Fruit fly (Drosophila melanogaster): ENCODE data around the gene CG10738.

CG10738 gene

dm6 chr3L:13476566-13477452 lies 26.2 kb downstream of the CG10738 start:
- TF ChIP-seq CG3919 (GFP tag; optimal IDR thresholded peaks at IDR 0.05) (peak; percentile 93), CG34406 (GFP tag; optimal IDR thresholded peaks at IDR 0.05) (peak; percentile 93), Blimp-1 (GFP tag; optimal IDR thresholded peaks at IDR 0.05) (peak; percentile 45), acj6 (GFP tag; optimal IDR thresholded peaks at IDR 0.05) (peak; percentile 95), CG11294 (GFP tag; IDR thresholded peaks at IDR 0.05) (peak; percentile 89), CG9139 (GFP tag; optimal IDR thresholded peaks at IDR 0.05) (peak; percentile 55), Sox15 (GFP tag; optimal IDR thresholded peaks at IDR 0.05) (peak; percentile 80), CG4318 (GFP tag; optimal IDR thresholded peaks at IDR 0.05) (peak; percentile 94), ss (GFP tag; optimal IDR thresholded peaks at IDR 0.05) (peak; percentile 90), fd59A (GFP tag; optimal IDR thresholded peaks at IDR 0.05) (peak; percentile 93), CG1621 (tag; optimal IDR thresholded peaks at IDR 0.05) (peak; percentile 84), CG10669 (GFP tag; optimal IDR thresholded peaks at IDR 0.05) (peak; percentile 89), CG6276 (GFP tag; optimal IDR thresholded peaks at IDR 0.05) (peak; percentile 97), spab (GFP tag; optimal IDR thresholded peaks at IDR 0.05) (peak; percentile 93), fkh (GFP tag; optimal IDR thresholded peaks at IDR 0.05) (peak; percentile 75), Met (GFP tag; optimal IDR thresholded peaks at IDR 0.05) (peak; percentile 90), Hr38 (GFP tag; optimal IDR thresholded peaks at IDR 0.05) (no peak), svp (GFP tag) (peak; percentile 93), CG6808 (GFP tag; optimal IDR thresholded peaks at IDR 0.05) (peak; percentile 90), CG7368 (GFP tag; optimal IDR thresholded peaks at IDR 0.05) (peak; percentile 76), cyc (GFP tag; optimal IDR thresholded peaks at IDR 0.05) (peak; percentile 83), Hr4 (GFP tag; optimal IDR thresholded peaks at IDR 0.05) (peak; percentile 94), OdsH (GFP tag; optimal IDR thresholded peaks at IDR 0.05) (peak; percentile 95), fd85E (GFP tag; optimal IDR thresholded peaks at IDR 0.05) (peak; percentile 48), Ets96B (tag; optimal IDR thresholded peaks at IDR 0.05) (peak; percentile 90), CG31627 (GFP tag; optimal IDR thresholded peaks at IDR 0.05) (peak; percentile 76), salr (GFP tag; optimal IDR thresholded peaks at IDR 0.05) (peak; percentile 77 to 98), pdm3 (GFP tag; optimal IDR thresholded peaks at IDR 0.05) (peak; percentile 91), CG10631 (GFP tag; optimal IDR thresholded peaks at IDR 0.05) (peak; percentile 93), CG11762 (GFP tag; optimal IDR thresholded peaks at IDR 0.05; ENCODE audit: insufficient read depth) (peak; percentile 92), Eip78C (GFP tag) (peak; percentile 99), Lpt (GFP tag; optimal IDR thresholded peaks at IDR 0.05) (peak; percentile 96), lz (GFP tag; optimal IDR thresholded peaks at IDR 0.05) (peak; percentile 81), CG15336 (GFP tag; IDR thresholded peaks at IDR 0.05) (peak; percentile 97), topi (GFP tag; optimal IDR thresholded peaks at IDR 0.05) (peak; percentile 91), CG6854 (GFP tag; optimal IDR thresholded peaks at IDR 0.05) (no peak), CG6163 (GFP tag; IDR thresholded peaks at IDR 0.05) (peak; percentile 92), achi (GFP tag; optimal IDR thresholded peaks at IDR 0.05) (peak; percentile 95), Sox14 (GFP tag; optimal IDR thresholded peaks at IDR 0.05) (peak; percentile 89), CG16779 (tag; optimal IDR thresholded peaks at IDR 0.05) (peak; percentile 82), vri (GFP tag; optimal IDR thresholded peaks at IDR 0.05) (peak; percentile 62), CG11902 (GFP tag; optimal IDR thresholded peaks at IDR 0.05) (peak; percentile 77), Smox (GFP tag; optimal IDR thresholded peaks at IDR 0.05) (peak; percentile 86), Hr39 (GFP tag; optimal IDR thresholded peaks at IDR 0.05) (peak; percentile 76), Sox102F (GFP tag; optimal IDR thresholded peaks at IDR 0.05) (peak; percentile 76), net (GFP tag; optimal IDR thresholded peaks at IDR 0.05) (peak; percentile 95), CG3032 (tag; optimal IDR thresholded peaks at IDR 0.05) (peak; percentile 92), CG8119 (GFP tag; IDR thresholded peaks at IDR 0.05) (peak; percentile 96), Gug (GFP tag; IDR thresholded peaks at IDR 0.05) (peak; percentile 89), dsx (GFP tag; optimal IDR thresholded peaks at IDR 0.05; ENCODE audit: poor library complexity, severe bottlenecking) (peak; percentile 88)
